Fruit fly (Drosophila melanogaster) whole organism, embryonic: Measurements from ENCODE around the gene CG9288.

ENCODE experiments used
- CG10267 ChIP-seq: fragments of 200-800 bp; sonication (Bioruptor generic); optimal IDR thresholded peaks from 2 replicates; lab custom pipeline; 2018; ENCODE audit warnings: missing biosample characterization, mild to moderate bottlenecking, missing genetic modification characterization, moderate library complexity
- CG11093 ChIP-seq: fragments of 200-800 bp; sonication (Bioruptor generic); IDR thresholded peaks from 3 replicates; pipeline ENCODE4 v1.3.6; 2022; ENCODE audit warnings: missing biosample characterization, missing genetic modification characterization
- CG11695 ChIP-seq: fragments of 200-800 bp; sonication (Bioruptor generic); IDR thresholded peaks from 3 replicates; pipeline ENCODE4 v1.3.6; 2022; ENCODE audit warnings: missing biosample characterization, missing genetic modification characterization
- CG12104 ChIP-seq: fragments of 200-800 bp; sonication (Bioruptor generic); optimal IDR thresholded peaks from 3 replicates; lab custom pipeline; 2016; ENCODE audit warnings: missing biosample characterization, missing genetic modification characterization
- CG13894 ChIP-seq: fragments of 200-800 bp; sonication (Bioruptor generic); optimal IDR thresholded peaks from 3 replicates; lab custom pipeline; 2018; ENCODE audit warnings: missing biosample characterization, mild to moderate bottlenecking, missing genetic modification characterization, moderate library complexity
- CG14441 ChIP-seq: fragments of 200-800 bp; sonication (Bioruptor generic); IDR thresholded peaks from 2 replicates; pipeline ENCODE4 v1.3.6; 2022; ENCODE audit warnings: missing biosample characterization, missing genetic modification characterization
- CG14667 ChIP-seq: fragments of 200-800 bp; sonication (Bioruptor generic); IDR thresholded peaks from 2 replicates; pipeline ENCODE4 v1.3.6; 2022; ENCODE audit warnings: missing biosample characterization, missing genetic modification characterization
- CG1647 ChIP-seq: fragments of 200-800 bp; sonication (Bioruptor generic); optimal IDR thresholded peaks from 3 replicates; lab custom pipeline; 2016; ENCODE audit warnings: missing biosample characterization, missing genetic modification characterization
- CG30403 ChIP-seq: fragments of 200-800 bp; sonication (Bioruptor generic); optimal IDR thresholded peaks from 3 replicates; lab custom pipeline; 2016; ENCODE audit warnings: missing biosample characterization, missing genetic modification characterization
- CG31441 ChIP-seq: fragments of 200-800 bp; sonication (Bioruptor generic); IDR thresholded peaks from 2 replicates; pipeline ENCODE4 v1.3.6; 2022; ENCODE audit warnings: missing biosample characterization, missing genetic modification characterization
- CG3163 ChIP-seq: fragments of 200-800 bp; sonication (Bioruptor generic); optimal IDR thresholded peaks from 3 replicates; lab custom pipeline; 2016; ENCODE audit warnings: missing biosample characterization, missing genetic modification characterization
- CG3281 ChIP-seq: fragments of 200-800 bp; sonication (Bioruptor generic); optimal IDR thresholded peaks from 3 replicates; lab custom pipeline; 2017; ENCODE audit warnings: missing biosample characterization, mild to moderate bottlenecking, missing genetic modification characterization
- CG3726 ChIP-seq: fragments of 200-800 bp; sonication (Bioruptor generic); IDR thresholded peaks from 3 replicates; pipeline ENCODE4, ENCODE4 v1.3.6; 2022; ENCODE audit warnings: missing biosample characterization, missing genetic modification characterization
- CG3995 ChIP-seq: fragments of 200-800 bp; sonication (Bioruptor generic); optimal IDR thresholded peaks from 3 replicates; lab custom pipeline; 2016; ENCODE audit warnings: missing biosample characterization, missing genetic modification characterization
- CG4617 ChIP-seq: fragments of 200-800 bp; sonication (Bioruptor generic); optimal IDR thresholded peaks from 3 replicates; lab custom pipeline; 2016; ENCODE audit warnings: missing biosample characterization, missing genetic modification characterization, borderline replicate concordance
- CG6254 ChIP-seq: fragments of 200-800 bp; sonication (Bioruptor generic); optimal IDR thresholded peaks from 3 replicates; lab custom pipeline; 2017; ENCODE audit warnings: mild to moderate bottlenecking, missing biosample characterization, missing genetic modification reagents, missing genetic modification characterization
- CG7357 ChIP-seq: fragments of 200-800 bp; sonication (Bioruptor generic); IDR thresholded peaks from 3 replicates; pipeline ENCODE4 v1.3.6; 2022; ENCODE audit warnings: missing biosample characterization, missing genetic modification characterization
- CG7839 ChIP-seq: fragments of 200-800 bp; sonication (Bioruptor generic); optimal IDR thresholded peaks from 3 replicates; lab custom pipeline; 2018; ENCODE audit warnings: missing biosample characterization, mild to moderate bottlenecking, missing genetic modification characterization, moderate library complexity
- CG8388 ChIP-seq: fragments of 200-800 bp; sonication (Bioruptor generic); optimal IDR thresholded peaks from 2 replicates; lab custom pipeline; 2019; ENCODE audit warnings: missing biosample characterization, mild to moderate bottlenecking, missing genetic modification characterization, moderate library complexity
- Dad ChIP-seq: fragments of 200-800 bp; sonication (Bioruptor generic); optimal IDR thresholded peaks from 3 replicates; lab custom pipeline; 2016; ENCODE audit warnings: missing biosample characterization, missing genetic modification characterization
- Elba2 ChIP-seq: fragments of 200-800 bp; sonication (Bioruptor generic); optimal IDR thresholded peaks from 3 replicates; lab custom pipeline; 2016; ENCODE audit warnings: missing biosample characterization, missing genetic modification characterization
- Gug ChIP-seq: fragments of 200-800 bp; sonication (Bioruptor generic); IDR thresholded peaks from 4 replicates; pipeline ENCODE4 v1.3.6; 2022; ENCODE audit warnings: missing biosample characterization, missing genetic modification characterization
- HLH54F ChIP-seq: fragments of 200-800 bp; sonication (Bioruptor generic); optimal IDR thresholded peaks from 3 replicates; lab custom pipeline; 2016; ENCODE audit warnings: missing biosample characterization, missing genetic modification characterization
- Hmr ChIP-seq: fragments of 200-800 bp; sonication (Bioruptor generic); optimal IDR thresholded peaks from 3 replicates; lab custom pipeline; 2017; ENCODE audit warnings: mild to moderate bottlenecking, missing biosample characterization, missing genetic modification reagents, missing genetic modification characterization
- Opbp ChIP-seq: fragments of 200-800 bp; sonication (Bioruptor generic); IDR thresholded peaks from 3 replicates; pipeline ENCODE4 v1.3.6; 2022; ENCODE audit warnings: missing biosample characterization, missing genetic modification characterization; ENCODE audit not compliant: partially characterized antibody
- PHDP ChIP-seq: fragments of 200-800 bp; sonication (Bioruptor generic); optimal IDR thresholded peaks from 3 replicates; lab custom pipeline; 2018; ENCODE audit warnings: missing biosample characterization, mild to moderate bottlenecking, missing genetic modification characterization, moderate library complexity
- Sox100B ChIP-seq: fragments of 200-800 bp; sonication (Bioruptor generic); optimal IDR thresholded peaks from 3 replicates; lab custom pipeline; 2018; ENCODE audit warnings: missing biosample characterization, mild to moderate bottlenecking, missing genetic modification characterization
- TFAM ChIP-seq: fragments of 200-800 bp; sonication (Bioruptor generic); optimal IDR thresholded peaks from 2 replicates; lab custom pipeline; 2017; ENCODE audit warnings: missing biosample characterization, missing genetic modification characterization, inconsistent platforms
- Tbp ChIP-seq: fragments of >200 bp; optimal IDR thresholded peaks from 2 replicates; lab custom pipeline; 2018; ENCODE audit warnings: missing biosample characterization, missing genetic modification characterization
- Xrp1 ChIP-seq: fragments of 200-800 bp; sonication (Bioruptor generic); IDR thresholded peaks from 2 replicates; pipeline ENCODE4 v1.3.6; 2022; ENCODE audit warnings: missing biosample characterization, missing genetic modification characterization
- bab2 ChIP-seq: fragments of 200-800 bp; sonication (Bioruptor generic); optimal IDR thresholded peaks from 2 replicates; lab custom pipeline; 2016; ENCODE audit warnings: missing biosample characterization, missing genetic modification characterization
- cas ChIP-seq: fragments of 200-800 bp; sonication (Bioruptor generic); IDR thresholded peaks from 2 replicates; pipeline ENCODE4 v1.3.6; 2022; ENCODE audit warnings: missing biosample characterization, missing genetic modification characterization
- dmrt11E ChIP-seq: fragments of 200-800 bp; sonication (Bioruptor generic); optimal IDR thresholded peaks from 3 replicates; lab custom pipeline; 2018; ENCODE audit warnings: missing biosample characterization, mild to moderate bottlenecking, missing genetic modification characterization, moderate library complexity
- fd96Cb ChIP-seq: fragments of 200-800 bp; sonication (Bioruptor generic); optimal IDR thresholded peaks from 2 replicates; lab custom pipeline; 2018; ENCODE audit warnings: missing biosample characterization, mild to moderate bottlenecking, missing genetic modification characterization, moderate library complexity
- ftz-f1 ChIP-seq: fragments of 200-800 bp; sonication (Bioruptor generic); optimal IDR thresholded peaks from 2 replicates; lab custom pipeline; 2016; ENCODE audit warnings: missing biosample characterization, missing genetic modification characterization
- gce ChIP-seq: fragments of 200-800 bp; sonication (Bioruptor generic); IDR thresholded peaks from 3 replicates; pipeline ENCODE4 v1.3.6; 2022; ENCODE audit warnings: missing biosample characterization, missing genetic modification characterization
- pan ChIP-seq, 4 experiments: fragments of >200 bp in 3 of 4; fragments of 200-800 bp in 1 of 4; sonication (Bioruptor generic) in 1 of 4; optimal IDR thresholded peaks in 3 of 4; IDR thresholded peaks in 1 of 4; 2 replicates each; pipeline versions ENCODE4 v1.3.6 to Lab custom; 2017 to 2022; ENCODE audit warnings: missing biosample characterization in 2 of 4, missing genetic modification characterization in 2 of 4, mixed read lengths in 1 of 4
- pita ChIP-seq: fragments of 200-800 bp; sonication (Bioruptor generic); optimal IDR thresholded peaks from 2 replicates; lab custom pipeline; 2017; ENCODE audit warnings: missing biosample characterization, mild to moderate bottlenecking, missing genetic modification characterization
- sd ChIP-seq: fragments of 200-800 bp; sonication (Bioruptor generic); optimal IDR thresholded peaks from 3 replicates; lab custom pipeline; 2018; ENCODE audit warnings: missing biosample characterization, mild to moderate bottlenecking, missing genetic modification characterization, moderate library complexity
- sens ChIP-seq: fragments of 200-800 bp; sonication (Bioruptor generic); peaks from one replicate; lab custom pipeline; 2016; ENCODE audit warnings: missing biosample characterization, missing genetic modification characterization
- sima ChIP-seq: fragments of 200-800 bp; sonication (Bioruptor generic); optimal IDR thresholded peaks from 2 replicates; lab custom pipeline; 2016; ENCODE audit warnings: missing biosample characterization, missing genetic modification characterization
- tx ChIP-seq: fragments of 200-800 bp; sonication (Bioruptor generic); optimal IDR thresholded peaks from 2 replicates; lab custom pipeline; 2016; ENCODE audit warnings: missing biosample characterization, missing genetic modification characterization
- vfl ChIP-seq: fragments of 200-800 bp; sonication (Bioruptor generic); optimal IDR thresholded peaks from 2 replicates; lab custom pipeline; 2016; ENCODE audit warnings: missing biosample characterization, missing genetic modification characterization
- yki ChIP-seq: fragments of >200 bp; optimal IDR thresholded peaks from 3 replicates; lab custom pipeline; 2018
- zen2 ChIP-seq: fragments of 200-800 bp; sonication (Bioruptor generic); IDR thresholded peaks from 3 replicates; pipeline ENCODE4 v1.3.6; 2022; ENCODE audit warnings: missing biosample characterization, missing genetic modification characterization; ENCODE audit not compliant: partially characterized antibody

The CG9288 gene

dm6 chr3R:13815022-13815440, 35.6 kb downstream of the CG9288 start (continued):
- TF ChIP-seq Xrp1 (GFP tag; lab: Robert Waterston, UW) (peak; percentile 23; the same call in 1 of the 2 replicates), CG3726 (GFP tag; lab: Robert Waterston, UW) (no peak), TFAM (no peak), CG13894 (tag; lab: Kevin White, UChicago) (no peak), ftz-f1 (GFP tag; lab: Kevin White, UChicago) (peak; percentile 57), CG1647 (GFP tag; lab: Kevin White, UChicago) (no peak), Hmr (GFP tag; lab: Kevin White, UChicago) (no peak), sd (tag; lab: Kevin White, UChicago) (no peak), CG6254 (no peak), dmrt11E (tag; lab: Kevin White, UChicago) (no peak), CG31441 (GFP tag; lab: Robert Waterston, UW) (no peak), CG8388 (no peak), Dad (GFP tag; lab: Kevin White, UChicago) (no peak), sima (GFP tag; lab: Kevin White, UChicago) (no peak), CG7839 (tag; lab: Kevin White, UChicago) (no peak), fd96Cb (tag; lab: Kevin White, UChicago) (no peak), CG12104 (GFP tag; lab: Kevin White, UChicago) (no peak), gce (peak; percentile 25; the same call in 1 of the 3 replicates), sens (GFP tag; lab: Kevin White, UChicago) (peak; percentile 29), vfl (GFP tag; lab: Kevin White, UChicago) (no peak), yki (lab: Kevin White, UChicago) (peak; percentile 76), pan (optimal IDR thresholded peaks at IDR 0.05; lab: Kevin White, UChicago) (no peak), pan (GFP tag; optimal IDR thresholded peaks at IDR 0.05 in 1 of 2, IDR thresholded peaks at IDR 0.05 in 1 of 2) (no peak), CG3163 (peak; percentile 90), CG14441 (GFP tag; lab: Robert Waterston, UW) (no peak), Sox100B (GFP tag; lab: Kevin White, UChicago) (no peak), cas (GFP tag; lab: Robert Waterston, UW) (no peak), tx (GFP tag; lab: Kevin White, UChicago) (no peak), zen2 (GFP tag; lab: Robert Waterston, UW) (peak; percentile 56; the same call in 2 of the 3 replicates), CG7357 (GFP tag; lab: Robert Waterston, UW) (no peak), CG10267 (tag; lab: Kevin White, UChicago) (no peak), HLH54F (no peak), Opbp (GFP tag; lab: Robert Waterston, UW) (no peak), CG3995 (GFP tag; lab: Kevin White, UChicago) (no peak), pita (GFP tag; lab: Kevin White, UChicago) (no peak), CG11695 (no peak), Gug (GFP tag; lab: Robert Waterston, UW) (no peak), PHDP (tag; lab: Kevin White, UChicago) (no peak), CG14667 (GFP tag; lab: Robert Waterston, UW) (no peak), CG4617 (GFP tag; lab: Kevin White, UChicago) (no peak), bab2 (GFP tag; lab: Kevin White, UChicago) (no peak), Elba2 (no peak), CG30403 (GFP tag; lab: Kevin White, UChicago) (no peak), CG11093 (GFP tag; lab: Robert Waterston, UW) (no peak), Tbp (GFP tag; lab: Kevin White, UChicago) (no peak), CG3281 (no peak)
